Worm (Caenorhabditis elegans) whole organism, L1 larva: Measurements from ENCODE around the gene ceh-57.

ENCODE experiments used
- C04F5.9 ChIP-seq: sonication (generic microtip); optimal IDR thresholded peaks from 2 replicates; lab custom pipeline; 2016; ENCODE audit warnings: missing genetic modification characterization, missing compliant biosample characterization
- C34B4.2 ChIP-seq: sonication (generic microtip); optimal IDR thresholded peaks from 2 replicates; lab custom pipeline; 2017; ENCODE audit warnings: mild to moderate bottlenecking, missing genetic modification characterization, missing compliant biosample characterization
- F16B12.6 ChIP-seq: fragments of 150-350 bp; optimal IDR thresholded peaks from 2 replicates; lab custom pipeline; 2014; ENCODE audit warnings: missing biosample characterization, missing genetic modification characterization
- Y116A8C.19 ChIP-seq: sonication (generic microtip); optimal IDR thresholded peaks from 2 replicates; lab custom pipeline; 2016; ENCODE audit warnings: missing compliant biosample characterization, missing genetic modification characterization, borderline replicate concordance
- aha-1 ChIP-seq: fragments of 150-350 bp; optimal IDR thresholded peaks from 2 replicates; lab custom pipeline; 2014; ENCODE audit warnings: missing biosample characterization, missing genetic modification characterization
- alr-1 ChIP-seq: fragments of 200-800 bp; sonication (Bioruptor generic); optimal IDR thresholded peaks from 2 replicates; lab custom pipeline; 2018; ENCODE audit warnings: borderline replicate concordance, mild to moderate bottlenecking, missing genetic modification characterization, missing compliant biosample characterization
- ceh-88 ChIP-seq: fragments of 200-800 bp; sonication (Bioruptor generic); IDR thresholded peaks from 2 replicates; pipeline ENCODE4 v1.3.6; 2022; ENCODE audit warnings: missing genetic modification characterization, missing compliant biosample characterization
- ceh-90 ChIP-seq: sonication (generic microtip); optimal IDR thresholded peaks from 2 replicates; lab custom pipeline; 2016; ENCODE audit warnings: missing genetic modification characterization, missing compliant biosample characterization
- ces-1 ChIP-seq: fragments of 150-350 bp; optimal IDR thresholded peaks from 2 replicates; lab custom pipeline; 2014; ENCODE audit warnings: missing biosample characterization, missing genetic modification reagents, missing genetic modification characterization
- dpl-1 ChIP-seq, 3 experiments: fragments of 150-350 bp in 2 of 3; sonication (generic microtip) in 1 of 3; optimal IDR thresholded peaks; 2 replicates each; lab custom pipeline; 2014 to 2017; ENCODE audit warnings: missing biosample characterization in 3 of 3, missing genetic modification characterization in 3 of 3, missing genetic modification reagents in 3 of 3
- egl-13 ChIP-seq: sonication (generic microtip); optimal IDR thresholded peaks from 2 replicates; lab custom pipeline; 2016; ENCODE audit warnings: missing genotype, missing genetic modification reagents, missing genetic modification characterization, missing compliant biosample characterization
- ets-5 ChIP-seq: fragments of 200-800 bp; sonication (Bioruptor generic); IDR thresholded peaks from 2 replicates; pipeline ENCODE4 v1.3.6; 2022; ENCODE audit warnings: missing genetic modification characterization, missing compliant biosample characterization
- fkh-10 ChIP-seq: sonication (generic microtip); optimal IDR thresholded peaks from 2 replicates; lab custom pipeline; 2017; ENCODE audit warnings: missing biosample characterization, missing genetic modification reagents, missing genetic modification characterization
- fkh-4 ChIP-seq: sonication (generic microtip); optimal IDR thresholded peaks from 2 replicates; lab custom pipeline; 2016; ENCODE audit warnings: missing compliant biosample characterization, missing genetic modification characterization, borderline replicate concordance
- grh-1 ChIP-seq: fragments of 200-800 bp; sonication (Bioruptor generic); IDR thresholded peaks from 2 replicates; pipeline ENCODE4 v1.3.6; 2022; ENCODE audit warnings: missing genetic modification reagents, missing genetic modification characterization, missing compliant biosample characterization
- hlh-17 ChIP-seq: fragments of 200-800 bp; sonication (Bioruptor generic); optimal IDR thresholded peaks from 2 replicates; lab custom pipeline; 2018; ENCODE audit warnings: missing genetic modification characterization, mild to moderate bottlenecking, missing compliant biosample characterization, moderate library complexity, borderline replicate concordance
- irx-1 ChIP-seq: sonication (generic microtip); optimal IDR thresholded peaks from 2 replicates; lab custom pipeline; 2016; ENCODE audit warnings: missing genetic modification characterization, missing compliant biosample characterization
- jun-1 ChIP-seq: fragments of 150-350 bp; optimal IDR thresholded peaks from 2 replicates; lab custom pipeline; 2014; ENCODE audit warnings: missing biosample characterization, missing genetic modification reagents, missing genetic modification characterization
- lin-13 ChIP-seq: fragments of 150-350 bp; optimal IDR thresholded peaks from 2 replicates; lab custom pipeline; 2014; ENCODE audit warnings: missing biosample characterization, missing genetic modification reagents, missing genetic modification characterization
- lin-15B ChIP-seq: fragments of 150-350 bp; sonication (generic microtip); optimal IDR thresholded peaks from 3 replicates; lab custom pipeline; 2014; ENCODE audit warnings: missing biosample characterization, missing genetic modification characterization
- lin-35 ChIP-seq, 2 experiments: fragments of 150-350 bp; optimal IDR thresholded peaks; 2 replicates each; lab custom pipeline; 2014; ENCODE audit warnings: missing biosample characterization in 2 of 2, missing genetic modification characterization in 2 of 2, missing genetic modification reagents in 2 of 2
- lin-39 ChIP-seq: fragments of 150-350 bp; optimal IDR thresholded peaks from 2 replicates; lab custom pipeline; 2014; ENCODE audit warnings: missing biosample characterization, missing genetic modification reagents, missing genetic modification characterization
- lir-3 ChIP-seq: sonication (generic microtip); optimal IDR thresholded peaks from 2 replicates; lab custom pipeline; 2016; ENCODE audit warnings: mild to moderate bottlenecking, missing genetic modification characterization, moderate library complexity, missing compliant biosample characterization; ENCODE audit not compliant: poor library complexity
- lsy-2 ChIP-seq, 2 experiments: fragments of 150-350 bp; optimal IDR thresholded peaks; 2 replicates each; lab custom pipeline; 2014; ENCODE audit warnings: missing biosample characterization in 2 of 2, missing genetic modification characterization in 2 of 2
- mep-1 ChIP-seq: fragments of 150-350 bp; optimal IDR thresholded peaks from 2 replicates; lab custom pipeline; 2014; ENCODE audit warnings: missing biosample characterization, missing genetic modification characterization
- nhr-11 ChIP-seq: fragments of 150-350 bp; optimal IDR thresholded peaks from 2 replicates; lab custom pipeline; 2014; ENCODE audit warnings: missing biosample characterization, missing genetic modification characterization
- nhr-19 ChIP-seq: fragments of 200-800 bp; sonication (Bioruptor generic); conservative IDR thresholded peaks from 2 replicates; pipeline ENCODE4 v1.3.6; 2022; ENCODE audit warnings: missing genetic modification characterization, missing compliant biosample characterization
- nhr-20 ChIP-seq: sonication (generic microtip); optimal IDR thresholded peaks from 2 replicates; lab custom pipeline; 2016; ENCODE audit warnings: mild to moderate bottlenecking, missing genetic modification characterization, missing compliant biosample characterization
- nhr-237 ChIP-seq: fragments of 150-350 bp; optimal IDR thresholded peaks from 2 replicates; lab custom pipeline; 2014; ENCODE audit warnings: missing biosample characterization, missing genetic modification characterization
- nhr-28 ChIP-seq: fragments of 150-350 bp; optimal IDR thresholded peaks from 2 replicates; lab custom pipeline; 2014; ENCODE audit warnings: missing biosample characterization, missing genetic modification characterization
- nhr-47 ChIP-seq: sonication (generic microtip); optimal IDR thresholded peaks from 2 replicates; lab custom pipeline; 2016; ENCODE audit warnings: mild to moderate bottlenecking, missing genetic modification characterization, moderate library complexity, missing compliant biosample characterization
- nhr-71 ChIP-seq: sonication (generic microtip); optimal IDR thresholded peaks from 2 replicates; lab custom pipeline; 2016; ENCODE audit warnings: mild to moderate bottlenecking, missing genetic modification characterization, moderate library complexity, missing compliant biosample characterization
- nhr-76 ChIP-seq: sonication (generic microtip); optimal IDR thresholded peaks from 2 replicates; lab custom pipeline; 2017; ENCODE audit warnings: missing biosample characterization, missing genetic modification characterization
- nhr-84 ChIP-seq: sonication (generic microtip); optimal IDR thresholded peaks from 2 replicates; lab custom pipeline; 2017; ENCODE audit warnings: missing biosample characterization, missing genetic modification characterization
- rnt-1 ChIP-seq: sonication (generic microtip); optimal IDR thresholded peaks from 2 replicates; lab custom pipeline; 2016; ENCODE audit warnings: mild to moderate bottlenecking, missing genetic modification characterization, moderate library complexity, missing compliant biosample characterization
- snu-23 ChIP-seq: sonication (generic microtip); optimal IDR thresholded peaks from 2 replicates; lab custom pipeline; 2016; ENCODE audit warnings: missing genetic modification characterization, missing compliant biosample characterization
- sox-4 ChIP-seq: sonication (generic microtip); optimal IDR thresholded peaks from 2 replicates; lab custom pipeline; 2016; ENCODE audit warnings: missing genetic modification characterization, missing compliant biosample characterization
- sup-37 ChIP-seq: fragments of 200-800 bp; sonication (Bioruptor generic); optimal IDR thresholded peaks from 2 replicates; lab custom pipeline; 2018; ENCODE audit warnings: mild to moderate bottlenecking, missing genetic modification characterization, missing compliant biosample characterization
- swsn-7 ChIP-seq: sonication (generic microtip); optimal IDR thresholded peaks from 2 replicates; lab custom pipeline; 2016; ENCODE audit warnings: missing genetic modification characterization, missing compliant biosample characterization
- tbx-2 ChIP-seq: sonication (generic microtip); optimal IDR thresholded peaks from 2 replicates; lab custom pipeline; 2016; ENCODE audit warnings: missing genetic modification characterization, missing compliant biosample characterization
- unc-30 ChIP-seq: sonication (generic microtip); optimal IDR thresholded peaks from 2 replicates; lab custom pipeline; 2017; ENCODE audit warnings: missing biosample characterization, missing genetic modification characterization
- unc-98 ChIP-seq: fragments of 200-800 bp; sonication (Bioruptor generic); IDR thresholded peaks from 2 replicates; pipeline ENCODE4 v1.3.6; 2022; ENCODE audit warnings: missing genetic modification characterization, missing compliant biosample characterization
- vab-15 ChIP-seq: sonication (generic microtip); optimal IDR thresholded peaks from 2 replicates; lab custom pipeline; 2017; ENCODE audit warnings: missing genotype, mild to moderate bottlenecking, missing genetic modification characterization, missing compliant biosample characterization
- xbp-1 ChIP-seq: sonication (generic microtip); optimal IDR thresholded peaks from 2 replicates; lab custom pipeline; 2016; ENCODE audit warnings: missing genetic modification characterization, missing compliant biosample characterization
- ztf-4 ChIP-seq: fragments of 150-350 bp; optimal IDR thresholded peaks from 2 replicates; lab custom pipeline; 2014; ENCODE audit warnings: missing biosample characterization, missing genetic modification characterization

The ceh-57 gene

ce11 chrII:10416332-10416863 is 49.3 kb upstream of the ceh-57 start, which contains the start of gene eif-2A (continued):
- TF ChIP-seq mep-1 (tag; lab: Kevin White, UChicago) (peak; percentile 50), ets-5 (no peak), nhr-84 (tag; lab: Kevin White, UChicago) (no peak), lin-39 (tag; lab: Kevin White, UChicago) (no peak), hlh-17 (no peak), fkh-10 (no peak), rnt-1 (no peak), ceh-90 (no peak), tbx-2 (no peak), dpl-1 (GFP tag; optimal IDR thresholded peaks at IDR 0.05; lab: Kevin White, UChicago) (peak; percentile 23 to 61 (median 38)), nhr-20 (tag; lab: Kevin White, UChicago) (no peak), C04F5.9 (tag; lab: Kevin White, UChicago) (no peak), jun-1 (tag; lab: Kevin White, UChicago) (no peak), ceh-88 (GFP tag; lab: Robert Waterston, UW) (no peak), lin-15B (no peak), lin-35 (GFP tag; optimal IDR thresholded peaks at IDR 0.05; lab: Kevin White, UChicago) (peak; percentile 25 to 41), nhr-11 (tag; lab: Kevin White, UChicago) (no peak), Y116A8C.19 (tag; lab: Kevin White, UChicago) (no peak), lsy-2 (tag; optimal IDR thresholded peaks at IDR 0.05; lab: Kevin White, UChicago) (peak; percentile 79 to 97), sox-4 (tag; lab: Kevin White, UChicago) (no peak), sup-37 (GFP tag; lab: Kevin White, UChicago) (no peak), nhr-76 (tag; lab: Kevin White, UChicago) (no peak), fkh-4 (no peak), unc-98 (GFP tag; lab: Robert Waterston, UW) (no peak), nhr-237 (tag; lab: Kevin White, UChicago) (no peak), aha-1 (tag; lab: Kevin White, UChicago) (no peak), grh-1 (GFP tag; lab: Robert Waterston, UW) (no peak), nhr-47 (tag; lab: Kevin White, UChicago) (peak; percentile 7), snu-23 (peak; percentile 15), lin-13 (GFP tag; lab: Kevin White, UChicago) (no peak), alr-1 (tag; lab: Kevin White, UChicago) (no peak), lir-3 (no peak)

ce11 chrII:10410989-10411388 is 43.9 kb upstream of the ceh-57 start, which contains the start of gene E04D5.5:
E04D5.5 (plus strand) TSS chrII:10411289.
- TF ChIP-seq nhr-11 (tag; lab: Kevin White, UChicago) (no peak), vab-15 (tag; lab: Kevin White, UChicago) (no peak), C34B4.2 (no peak), egl-13 (tag; lab: Kevin White, UChicago) (no peak), swsn-7 (tag; lab: Kevin White, UChicago) (no peak), tbx-2 (no peak), ces-1 (no peak), nhr-76 (tag; lab: Kevin White, UChicago) (no peak), nhr-71 (tag; lab: Kevin White, UChicago) (no peak), C04F5.9 (tag; lab: Kevin White, UChicago) (no peak), ztf-4 (no peak), unc-30 (tag; lab: Kevin White, UChicago) (no peak), alr-1 (tag; lab: Kevin White, UChicago) (no peak), nhr-28 (tag; lab: Kevin White, UChicago) (no peak), irx-1 (tag; lab: Kevin White, UChicago) (no peak), nhr-19 (GFP tag; lab: Robert Waterston, UW) (no peak), F16B12.6 (tag; lab: Kevin White, UChicago) (no peak), lin-15B (no peak), xbp-1 (no peak)
